Fruit fly (Drosophila melanogaster): ENCODE results near the gene Nbr.

Gene Nbr

dm6 chr2L:21179615-21180031, 16.7 kb upstream of the Nbr start, which contains the start of the genes bur and Mcm10:
TSS of gene bur (minus strand) at chr2L:21179683.
TSS of gene Mcm10 (plus strand) at chr2L:21179933.
- peak; percentile 11 for TF ChIP-seq CG10979 (tag; optimal IDR thresholded peaks at IDR 0.05)
- peak; percentile 65 for TF ChIP-seq CG12391 (tag; optimal IDR thresholded peaks at IDR 0.05)
- TF ChIP-seq CG30020 (tag; optimal IDR thresholded peaks at IDR 0.05), result peak; percentile 62
- TF ChIP-seq CG9797 (GFP tag; optimal IDR thresholded peaks at IDR 0.05), result peak; percentile 94
- peak; percentile 46 for TF ChIP-seq CG17829 (tag; optimal IDR thresholded peaks at IDR 0.05)
- TF ChIP-seq CG4617 (GFP tag; optimal IDR thresholded peaks at IDR 0.05; ENCODE audit: borderline replicate concordance), result peak; percentile 67
- TF ChIP-seq kay (GFP tag; optimal IDR thresholded peaks at IDR 0.05), result peak; percentile 21
- 0 out of 3 replicates have a peak, but pooled peaks have one; percentile 7 for TF ChIP-seq Opbp (GFP tag; IDR thresholded peaks at IDR 0.05; ENCODE audit: partially characterized antibody)
- peak; percentile 40 for TF ChIP-seq hkb (optimal IDR thresholded peaks at IDR 0.05)
- no peak for TF ChIP-seq hkb (GFP tag; IDR thresholded peaks at IDR 0.05)
- peak; percentile 16 for TF ChIP-seq CG7271 (tag; optimal IDR thresholded peaks at IDR 0.05)
- TF ChIP-seq zfh1 (GFP tag; IDR thresholded peaks at IDR 0.05), result no peak
- TF ChIP-seq stwl (tag; optimal IDR thresholded peaks at IDR 0.05), result peak; percentile 68
- TF ChIP-seq CG14710 (tag; optimal IDR thresholded peaks at IDR 0.05), result peak; percentile 78
- TF ChIP-seq Hr3 (GFP tag; optimal IDR thresholded peaks at IDR 0.05), result peak; percentile 13
- peak; percentile 53 for TF ChIP-seq zen (tag; optimal IDR thresholded peaks at IDR 0.05)
- peak; percentile 26 for TF ChIP-seq YL-1 (GFP tag; optimal IDR thresholded peaks at IDR 0.05)
- TF ChIP-seq sr (GFP tag; IDR thresholded peaks at IDR 0.05), result no peak
- TF ChIP-seq pzg (GFP tag; optimal IDR thresholded peaks at IDR 0.05), result peak; percentile 59
- peak; percentile 98 for TF ChIP-seq CG10267 (tag; optimal IDR thresholded peaks at IDR 0.05)
- peak; percentile 91 for TF ChIP-seq E2f2 (GFP tag; IDR thresholded peaks at IDR 0.05)
- TF ChIP-seq crp (GFP tag; optimal IDR thresholded peaks at IDR 0.05), result peak in 1 of 2 experiments; percentile 28
- TF ChIP-seq mam (GFP tag; optimal IDR thresholded peaks at IDR 0.05), result no peak
- TF ChIP-seq CG4424 (GFP tag; optimal IDR thresholded peaks at IDR 0.05), result peak; percentile 6
- TF ChIP-seq trem (tag; optimal IDR thresholded peaks at IDR 0.05), result peak; percentile 83
- TF ChIP-seq gfzf (GFP tag; optimal IDR thresholded peaks at IDR 0.05), result peak; percentile 69
- 0 out of 3 replicates have a peak, but pooled peaks have one; percentile 15 for TF ChIP-seq knrl (GFP tag; IDR thresholded peaks at IDR 0.05; ENCODE audit: partially characterized antibody)
- TF ChIP-seq Sin3A (optimal IDR thresholded peaks at IDR 0.05), result peak; percentile 18
- no peak for TF ChIP-seq bigmax (GFP tag; optimal IDR thresholded peaks at IDR 0.05)
- peak; percentile 41; the same call in 1 of the 2 replicates for TF ChIP-seq E2f1 (GFP tag; IDR thresholded peaks at IDR 0.05)
- no peak for TF ChIP-seq trh (GFP tag; optimal IDR thresholded peaks at IDR 0.05)
- 0 out of 4 replicates have a peak, but pooled peaks have one; percentile 7 for TF ChIP-seq chinmo (GFP tag; IDR thresholded peaks at IDR 0.05; ENCODE audit: partially characterized antibody)
- peak; percentile 25 for TF ChIP-seq CG30403 (GFP tag; optimal IDR thresholded peaks at IDR 0.05)
- TF ChIP-seq CG12104 (GFP tag; optimal IDR thresholded peaks at IDR 0.05), result peak; percentile 25
- TF ChIP-seq fd3F (GFP tag; optimal IDR thresholded peaks at IDR 0.05), result no peak
- no peak for TF ChIP-seq CG18011 (GFP tag; optimal IDR thresholded peaks at IDR 0.05)
- peak; percentile 78 for TF ChIP-seq Elba2 (GFP tag; optimal IDR thresholded peaks at IDR 0.05)
- no peak for TF ChIP-seq Lpt (GFP tag; optimal IDR thresholded peaks at IDR 0.05)
- peak; percentile 65 for TF ChIP-seq CG12659 (GFP tag; optimal IDR thresholded peaks at IDR 0.05)
- peak; percentile 40 for TF ChIP-seq Ets97D (GFP tag; optimal IDR thresholded peaks at IDR 0.05)
- peak; percentile 45 for TF ChIP-seq phol (tag; optimal IDR thresholded peaks at IDR 0.05)
- peak; percentile 82 for TF ChIP-seq CG15514 (GFP tag; optimal IDR thresholded peaks at IDR 0.05)
- TF ChIP-seq Dp (GFP tag; optimal IDR thresholded peaks at IDR 0.05), result peak; percentile 87
- no peak for TF ChIP-seq CG11398 (GFP tag; optimal IDR thresholded peaks at IDR 0.05)
- TF ChIP-seq insv (GFP tag; optimal IDR thresholded peaks at IDR 0.05), result peak in 1 of 2 experiments; percentile 19
- TF ChIP-seq Lhr (GFP tag; optimal IDR thresholded peaks at IDR 0.05), result peak; percentile 62
- peak; percentile 60 for TF ChIP-seq CG8290 (GFP tag; optimal IDR thresholded peaks at IDR 0.05)
- no peak for TF ChIP-seq CG8290 (tag; optimal IDR thresholded peaks at IDR 0.05)
- TF ChIP-seq CG2116 (GFP tag; optimal IDR thresholded peaks at IDR 0.05), result peak; percentile 52
- TF ChIP-seq p53 (GFP tag; optimal IDR thresholded peaks at IDR 0.05), result no peak
